Worm (Caenorhabditis elegans) whole organism, young adult: Measurements from ENCODE around the gene clec-73.

Experiments
- atf-7 ChIP-seq: sonication (generic microtip); optimal IDR thresholded peaks from 2 replicates; lab custom pipeline; 2017; ENCODE audit warnings: mild to moderate bottlenecking, missing genetic modification characterization, missing compliant biosample characterization
- die-1 ChIP-seq: sonication (generic microtip); optimal IDR thresholded peaks from 2 replicates; lab custom pipeline; 2016; ENCODE audit warnings: missing genotype, mild to moderate bottlenecking, missing genetic modification characterization, missing compliant biosample characterization
- dox-1 ChIP-seq: fragments of 200-800 bp; sonication (Bioruptor generic); IDR thresholded peaks from 2 replicates; pipeline ENCODE4 v1.3.6; 2022; ENCODE audit warnings: missing genetic modification reagents, missing genetic modification characterization, missing compliant biosample characterization
- lin-54 ChIP-seq: fragments of 200-800 bp; sonication (Bioruptor generic); optimal IDR thresholded peaks from 2 replicates; lab custom pipeline; 2018; ENCODE audit warnings: mild to moderate bottlenecking, missing genetic modification characterization, missing compliant biosample characterization
- unc-130 ChIP-seq: sonication (generic microtip); optimal IDR thresholded peaks from 2 replicates; lab custom pipeline; 2016; ENCODE audit warnings: missing genetic modification reagents, missing genetic modification characterization, missing compliant biosample characterization
- ztf-22 ChIP-seq: fragments of 200-800 bp; sonication (Bioruptor generic); optimal IDR thresholded peaks from 2 replicates; lab custom pipeline; 2018; ENCODE audit warnings: mild to moderate bottlenecking, missing genetic modification characterization, moderate library complexity, missing compliant biosample characterization

ce11 chrIV:3956705-3957104 lies 710 bp upstream of the clec-73 start, which contains the start of gene clec-74:
- TF ChIP-seq atf-7 (tag; lab: Kevin White, UChicago) (no peak), dox-1 (GFP tag; lab: Robert Waterston, UW) (no peak), lin-54 (GFP tag; lab: Kevin White, UChicago) (no peak), die-1 (tag; lab: Kevin White, UChicago) (no peak), ztf-22 (GFP tag; lab: Kevin White, UChicago) (no peak), unc-130 (no peak)
